Fruit fly (Drosophila melanogaster) S2 (cell line): ENCODE results near the gene ETHR.

Source experiments
- CG8478 ChIP-seq: fragments of >200 bp; optimal IDR thresholded peaks from 2 replicates; lab custom pipeline; 2018
- CTCF ChIP-seq, 2 experiments: fragments of >200 bp; optimal IDR thresholded peaks; 2 replicates each; lab custom pipeline; 2018

dm6 chr3R:21269923-21270322, 23.1 kb downstream of the ETHR start, which contains the start of the genes AP-2sigma and Idi:
- no peak for TF ChIP-seq CG8478 (lab: Kevin White, UChicago)
- no peak for TF ChIP-seq CTCF (optimal IDR thresholded peaks at IDR 0.05; lab: Kevin White, UChicago)
